Fruit fly (Drosophila melanogaster) whole organism, embryonic: ENCODE measurements around the gene CG14174.

Experiments
- Antp ChIP-seq: fragments of 200-800 bp; sonication (Bioruptor generic); optimal IDR thresholded peaks from 3 replicates; lab custom pipeline; 2016; ENCODE audit warnings: missing biosample characterization, missing genetic modification characterization
- Atf-2 ChIP-seq: fragments of 200-800 bp; sonication (Bioruptor generic); optimal IDR thresholded peaks from 2 replicates; lab custom pipeline; 2016; ENCODE audit warnings: missing biosample characterization, missing genetic modification characterization
- B-H2 ChIP-seq: fragments of 200-800 bp; sonication (Bioruptor generic); optimal IDR thresholded peaks from 2 replicates; lab custom pipeline; 2018; ENCODE audit warnings: missing biosample characterization, mild to moderate bottlenecking, missing genetic modification characterization
- CG10267 ChIP-seq: fragments of 200-800 bp; sonication (Bioruptor generic); optimal IDR thresholded peaks from 2 replicates; lab custom pipeline; 2018; ENCODE audit warnings: missing biosample characterization, mild to moderate bottlenecking, missing genetic modification characterization, moderate library complexity
- CG11504 ChIP-seq: fragments of 200-800 bp; sonication (Bioruptor generic); optimal IDR thresholded peaks from 3 replicates; lab custom pipeline; 2019; ENCODE audit warnings: missing biosample characterization, mild to moderate bottlenecking, missing genetic modification characterization, moderate library complexity
- CG12219 ChIP-seq: fragments of 200-800 bp; sonication (Bioruptor generic); optimal IDR thresholded peaks from 3 replicates; lab custom pipeline; 2018; ENCODE audit warnings: missing biosample characterization, mild to moderate bottlenecking, missing genetic modification characterization
- CG12236 ChIP-seq: fragments of 200-800 bp; sonication (Bioruptor generic); optimal IDR thresholded peaks from 2 replicates; lab custom pipeline; 2016; ENCODE audit warnings: missing biosample characterization, missing genetic modification characterization
- CG13775 ChIP-seq: fragments of 200-800 bp; sonication (Bioruptor generic); optimal IDR thresholded peaks from 3 replicates; lab custom pipeline; 2017; ENCODE audit warnings: missing biosample characterization, mild to moderate bottlenecking, missing genetic modification characterization
- CG15696 ChIP-seq: fragments of 200-800 bp; sonication (Bioruptor generic); optimal IDR thresholded peaks from 2 replicates; lab custom pipeline; 2019; ENCODE audit warnings: missing biosample characterization, mild to moderate bottlenecking, missing genetic modification characterization, moderate library complexity
- CG1602 ChIP-seq: fragments of 200-800 bp; sonication (Bioruptor generic); optimal IDR thresholded peaks from 3 replicates; lab custom pipeline; 2016; ENCODE audit warnings: missing biosample characterization, missing genetic modification characterization
- CG17912 ChIP-seq: fragments of 200-800 bp; sonication (Bioruptor generic); optimal IDR thresholded peaks from 2 replicates; lab custom pipeline; 2018; ENCODE audit warnings: missing biosample characterization, mild to moderate bottlenecking, missing genetic modification characterization
- CG18262 ChIP-seq: fragments of 200-800 bp; optimal IDR thresholded peaks from 3 replicates; lab custom pipeline; 2019; ENCODE audit warnings: missing biosample characterization, mild to moderate bottlenecking, missing genetic modification characterization, moderate library complexity
- CG18599 ChIP-seq: fragments of 200-800 bp; sonication (Bioruptor generic); optimal IDR thresholded peaks from 3 replicates; lab custom pipeline; 2017; ENCODE audit warnings: missing biosample characterization, missing genetic modification characterization, mild to moderate bottlenecking, moderate library complexity, missing genetic modification reagents
- CG2120 ChIP-seq: fragments of 200-800 bp; sonication (Bioruptor generic); optimal IDR thresholded peaks from 3 replicates; lab custom pipeline; 2016; ENCODE audit warnings: missing biosample characterization, missing genetic modification characterization
- CG30431 ChIP-seq: fragments of 200-800 bp; sonication (Bioruptor generic); optimal IDR thresholded peaks from 2 replicates; lab custom pipeline; 2017; ENCODE audit warnings: missing biosample characterization, missing genetic modification characterization
- CG32772 ChIP-seq: fragments of 200-800 bp; sonication (Bioruptor generic); IDR thresholded peaks from 2 replicates; pipeline ENCODE4 v1.3.6; 2022; ENCODE audit warnings: missing biosample characterization, missing genetic modification characterization
- CG33213 ChIP-seq: fragments of 200-800 bp; sonication (Bioruptor generic); optimal IDR thresholded peaks from 3 replicates; lab custom pipeline; 2016; ENCODE audit warnings: missing biosample characterization, missing genetic modification characterization
- CG4424 ChIP-seq: fragments of 200-800 bp; sonication (Bioruptor generic); optimal IDR thresholded peaks from 3 replicates; lab custom pipeline; 2016; ENCODE audit warnings: missing biosample characterization, missing genetic modification characterization
- CG6765 ChIP-seq: fragments of 200-800 bp; sonication (Bioruptor generic); optimal IDR thresholded peaks from 3 replicates; lab custom pipeline; 2017; ENCODE audit warnings: missing biosample characterization, mild to moderate bottlenecking, missing genetic modification characterization
- CG7928 ChIP-seq: fragments of 200-800 bp; sonication (Bioruptor generic); optimal IDR thresholded peaks from 2 replicates; lab custom pipeline; 2017; ENCODE audit warnings: missing biosample characterization, mild to moderate bottlenecking, missing genetic modification characterization
- D19B ChIP-seq: fragments of 200-800 bp; sonication (Bioruptor generic); optimal IDR thresholded peaks from 2 replicates; lab custom pipeline; 2017; ENCODE audit warnings: missing biosample characterization, mild to moderate bottlenecking, missing genetic modification characterization
- Dip3 ChIP-seq: fragments of 200-800 bp; sonication (Bioruptor generic); optimal IDR thresholded peaks from 3 replicates; lab custom pipeline; 2016; ENCODE audit warnings: missing biosample characterization, missing genetic modification characterization
- Ets65A ChIP-seq: fragments of 200-800 bp; sonication (Bioruptor generic); peaks from one replicate; lab custom pipeline; 2016; ENCODE audit warnings: missing biosample characterization, missing genetic modification characterization
- HLH4C ChIP-seq: fragments of 200-800 bp; sonication (Bioruptor generic); IDR thresholded peaks from 3 replicates; pipeline ENCODE4 v1.3.6; 2022; ENCODE audit warnings: missing biosample characterization, missing genetic modification characterization; ENCODE audit not compliant: partially characterized antibody
- HLH54F ChIP-seq: fragments of 200-800 bp; sonication (Bioruptor generic); optimal IDR thresholded peaks from 3 replicates; lab custom pipeline; 2016; ENCODE audit warnings: missing biosample characterization, missing genetic modification characterization
- Mrtf ChIP-seq: fragments of 200-800 bp; sonication (Bioruptor generic); IDR thresholded peaks from 3 replicates; pipeline ENCODE4 v1.3.6; 2022; ENCODE audit warnings: missing biosample characterization, missing genetic modification characterization
- NC2α ChIP-seq: fragments of 200-800 bp; sonication (Bioruptor generic); optimal IDR thresholded peaks from 2 replicates; lab custom pipeline; 2016; ENCODE audit warnings: missing biosample characterization, missing genetic modification characterization
- Nf-YA ChIP-seq: fragments of 200-800 bp; sonication (Bioruptor generic); IDR thresholded peaks from 2 replicates; pipeline ENCODE4 v1.3.6; 2022; ENCODE audit warnings: missing biosample characterization, missing genetic modification characterization
- bab2 ChIP-seq: fragments of 200-800 bp; sonication (Bioruptor generic); optimal IDR thresholded peaks from 2 replicates; lab custom pipeline; 2016; ENCODE audit warnings: missing biosample characterization, missing genetic modification characterization
- bigmax ChIP-seq: fragments of 200-800 bp; sonication (Bioruptor generic); optimal IDR thresholded peaks from 2 replicates; lab custom pipeline; 2018; ENCODE audit warnings: missing biosample characterization, mild to moderate bottlenecking, missing genetic modification characterization
- cad ChIP-seq: fragments of >200 bp; optimal IDR thresholded peaks from 2 replicates; lab custom pipeline; 2017; ENCODE audit warnings: missing biosample characterization, missing genetic modification characterization
- chm ChIP-seq: fragments of 200-800 bp; sonication (Bioruptor generic); IDR thresholded peaks from 2 replicates; pipeline ENCODE4 v1.3.6; 2022; ENCODE audit warnings: missing biosample characterization, missing genetic modification characterization
- dm ChIP-seq: fragments of 200-800 bp; sonication (Bioruptor generic); optimal IDR thresholded peaks from 3 replicates; lab custom pipeline; 2016; ENCODE audit warnings: missing biosample characterization, missing genetic modification characterization
- ems ChIP-seq: fragments of 200-800 bp; sonication (Bioruptor generic); optimal IDR thresholded peaks from 3 replicates; lab custom pipeline; 2016; ENCODE audit warnings: missing biosample characterization, missing genetic modification characterization
- eve ChIP-seq, 2 experiments: fragments of >200 bp; optimal IDR thresholded peaks; 2 replicates each; lab custom pipeline; 2017; ENCODE audit warnings: missing biosample characterization in 2 of 2, missing genetic modification characterization in 2 of 2
- inv ChIP-seq: fragments of 200-800 bp; sonication (Bioruptor generic); IDR thresholded peaks from 2 replicates; pipeline ENCODE4 v1.3.6; 2022; ENCODE audit warnings: missing biosample characterization, missing genetic modification characterization; ENCODE audit not compliant: partially characterized antibody
- jigr1 ChIP-seq: fragments of 200-800 bp; sonication (Bioruptor generic); IDR thresholded peaks from 3 replicates; pipeline ENCODE4 v1.3.6; 2022; ENCODE audit warnings: missing biosample characterization, missing genetic modification characterization
- lbe ChIP-seq: fragments of 200-800 bp; sonication (Bioruptor generic); optimal IDR thresholded peaks from 2 replicates; lab custom pipeline; 2016; ENCODE audit warnings: missing biosample characterization, mild to moderate bottlenecking, missing genetic modification characterization
- mam ChIP-seq: fragments of 200-800 bp; sonication (Bioruptor generic); optimal IDR thresholded peaks from 3 replicates; lab custom pipeline; 2016; ENCODE audit warnings: missing biosample characterization, missing genetic modification characterization
- prd ChIP-seq, 3 experiments: fragments of >200 bp in 2 of 3; fragments of 200-800 bp in 1 of 3; sonication (Bioruptor generic) in 1 of 3; optimal IDR thresholded peaks in 2 of 3; IDR thresholded peaks in 1 of 3; 2 replicates in 2 of 3; 3 replicates in 1 of 3; pipeline versions ENCODE4 v1.3.6 to Lab custom; 2017 to 2022; ENCODE audit warnings: missing biosample characterization in 1 of 3, missing genetic modification characterization in 1 of 3
- psq ChIP-seq: fragments of 200-800 bp; sonication (Bioruptor generic); optimal IDR thresholded peaks from 2 replicates; lab custom pipeline; 2017; ENCODE audit warnings: missing biosample characterization, missing genetic modification characterization
- schlank ChIP-seq: fragments of 200-800 bp; sonication (Bioruptor generic); optimal IDR thresholded peaks from 2 replicates; lab custom pipeline; 2018; ENCODE audit warnings: missing biosample characterization, mild to moderate bottlenecking, missing genetic modification characterization
- sim ChIP-seq: fragments of 200-800 bp; sonication (Bioruptor generic); IDR thresholded peaks from 2 replicates; pipeline ENCODE4 v1.3.6; 2022; ENCODE audit warnings: missing biosample characterization, missing genetic modification characterization
- yki ChIP-seq: fragments of >200 bp; optimal IDR thresholded peaks from 3 replicates; lab custom pipeline; 2018
- zfh2 ChIP-seq: fragments of 200-800 bp; sonication (Bioruptor generic); optimal IDR thresholded peaks from 2 replicates; lab custom pipeline; 2016; ENCODE audit warnings: missing biosample characterization, missing genetic modification characterization

The CG14174 gene

DNA sequence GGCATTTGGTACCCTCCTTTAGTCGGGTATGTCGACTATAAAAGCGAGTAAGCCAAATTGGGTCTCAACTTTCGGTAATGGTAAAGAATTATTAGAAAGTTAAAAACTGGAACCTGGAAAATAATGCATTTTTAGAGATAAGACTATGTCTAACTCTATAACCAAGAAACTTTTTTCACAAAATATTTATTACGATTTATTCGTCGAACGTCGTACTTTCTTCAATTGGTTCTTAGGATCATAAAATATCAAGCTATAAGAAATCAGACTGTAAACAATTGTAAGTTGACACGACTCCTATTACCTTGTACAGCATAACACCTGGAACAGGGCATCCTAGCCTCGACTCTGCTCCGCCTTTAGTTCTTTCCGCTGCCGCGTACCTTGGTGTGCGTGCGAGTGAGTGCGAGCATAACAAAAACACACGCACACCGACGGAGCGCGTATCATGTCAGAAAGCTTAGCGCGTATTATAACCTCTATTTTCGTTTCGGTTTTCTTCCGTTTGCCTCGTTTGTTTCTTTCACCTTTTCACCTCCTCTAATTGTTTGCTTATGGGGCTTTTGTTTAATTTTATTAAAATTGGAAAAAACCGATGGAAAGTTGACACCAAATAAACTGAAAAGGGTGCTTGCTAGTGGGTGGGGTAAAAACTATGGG lies 26.1 kb upstream of the CG14174 start (continued):
- TF ChIP-seq zfh2 (GFP tag; lab: Kevin White, UChicago) (peak; percentile 97), cad (GFP tag; lab: Kevin White, UChicago) (no peak), sim (GFP tag; lab: Robert Waterston, UW) (peak; percentile 51; the same call in 1 of the 2 replicates), CG33213 (peak; percentile 88), ems (peak; percentile 96), Ets65A (GFP tag; lab: Kevin White, UChicago) (peak; percentile 100), schlank (peak; percentile 85), CG12219 (GFP tag; lab: Kevin White, UChicago) (peak; percentile 88), CG6765 (GFP tag; lab: Kevin White, UChicago) (peak; percentile 95), Atf-2 (GFP tag; lab: Kevin White, UChicago) (peak; percentile 98), CG10267 (tag; lab: Kevin White, UChicago) (peak; percentile 89), HLH54F (GFP tag; lab: Kevin White, UChicago) (peak; percentile 98), bigmax (GFP tag; lab: Kevin White, UChicago) (peak; percentile 89), Dip3 (GFP tag; lab: Kevin White, UChicago) (peak; percentile 96), lbe (GFP tag; lab: Kevin White, UChicago) (peak; percentile 78), yki (no peak), CG17912 (peak; percentile 64), CG15696 (tag; lab: Kevin White, UChicago) (peak; percentile 78), jigr1 (peak; percentile 82; the same call in 2 of the 3 replicates), CG18262 (peak; percentile 98), B-H2 (GFP tag; lab: Kevin White, UChicago) (peak; percentile 87), CG11504 (tag; lab: Kevin White, UChicago) (peak; percentile 96), CG2120 (GFP tag; lab: Kevin White, UChicago) (peak; percentile 98), dm (GFP tag; lab: Kevin White, UChicago) (peak; percentile 91), mam (GFP tag; lab: Kevin White, UChicago) (peak; percentile 96), CG18599 (GFP tag; lab: Kevin White, UChicago) (peak; percentile 97), CG13775 (peak; percentile 97), prd (optimal IDR thresholded peaks at IDR 0.05; lab: Kevin White, UChicago) (no peak), prd (GFP tag; IDR thresholded peaks at IDR 0.05; lab: Robert Waterston, UW) (peak; percentile 92), CG12236 (GFP tag; lab: Kevin White, UChicago) (peak; percentile 94), D19B (GFP tag; lab: Kevin White, UChicago) (peak; percentile 99), HLH4C (GFP tag; lab: Robert Waterston, UW) (no peak), psq (GFP tag; lab: Kevin White, UChicago) (peak; percentile 84), eve (GFP tag; optimal IDR thresholded peaks at IDR 0.05; lab: Kevin White, UChicago) (peak in 1 of 2 experiments; percentile 99), CG4424 (GFP tag; lab: Kevin White, UChicago) (peak; percentile 97), chm (GFP tag; lab: Robert Waterston, UW) (peak; percentile 68; the same call in 1 of the 2 replicates), CG1602 (GFP tag; lab: Kevin White, UChicago) (peak; percentile 95), CG32772 (peak; percentile 86), CG7928 (GFP tag; lab: Kevin White, UChicago) (peak; percentile 74), CG30431 (GFP tag; lab: Kevin White, UChicago) (peak; percentile 94), Nf-YA (GFP tag; lab: Robert Waterston, UW) (peak; percentile 71), bab2 (GFP tag; lab: Kevin White, UChicago) (peak; percentile 97), Antp (GFP tag; lab: Kevin White, UChicago) (peak; percentile 97), NC2α (peak; percentile 93), inv (GFP tag; lab: Robert Waterston, UW) (no peak), Mrtf (GFP tag; lab: Robert Waterston, UW) (peak; percentile 87)
